Fruit fly (Drosophila melanogaster) whole organism, embryonic: ENCODE results near the gene mahe.

Experiments
- B-H1 ChIP-seq: fragments of 200-800 bp; sonication (Bioruptor generic); IDR thresholded peaks from 3 replicates; pipeline ENCODE4 v1.3.6; 2022; ENCODE audit warnings: missing biosample characterization, missing genetic modification characterization
- CG10366 ChIP-seq: fragments of 200-800 bp; sonication (Bioruptor generic); IDR thresholded peaks from 2 replicates; pipeline ENCODE4 v1.3.6; 2022; ENCODE audit warnings: missing biosample characterization, missing genetic modification characterization
- CG10565 ChIP-seq: fragments of 200-800 bp; sonication (Bioruptor generic); optimal IDR thresholded peaks from 3 replicates; lab custom pipeline; 2016; ENCODE audit warnings: missing biosample characterization, mild to moderate bottlenecking, missing genetic modification characterization
- CG10654 ChIP-seq: fragments of 200-800 bp; sonication (Bioruptor generic); optimal IDR thresholded peaks from 2 replicates; lab custom pipeline; 2016; ENCODE audit warnings: missing biosample characterization, missing genetic modification characterization
- CG11085 ChIP-seq: fragments of 200-800 bp; sonication (Bioruptor generic); IDR thresholded peaks from 2 replicates; pipeline ENCODE4 v1.3.6; 2022; ENCODE audit warnings: missing biosample characterization, missing genetic modification characterization
- CG11093 ChIP-seq: fragments of 200-800 bp; sonication (Bioruptor generic); IDR thresholded peaks from 3 replicates; pipeline ENCODE4 v1.3.6; 2022; ENCODE audit warnings: missing biosample characterization, missing genetic modification characterization
- CG11723 ChIP-seq: fragments of 200-800 bp; sonication (Bioruptor generic); optimal IDR thresholded peaks from 2 replicates; lab custom pipeline; 2017; ENCODE audit warnings: missing biosample characterization, mild to moderate bottlenecking, missing genetic modification characterization
- CG12155 ChIP-seq: fragments of 200-800 bp; sonication (Bioruptor generic); optimal IDR thresholded peaks from 3 replicates; lab custom pipeline; 2016; ENCODE audit warnings: missing biosample characterization, missing genetic modification characterization
- CG12942 ChIP-seq: fragments of 200-800 bp; sonication (Bioruptor generic); optimal IDR thresholded peaks from 3 replicates; lab custom pipeline; 2016; ENCODE audit warnings: missing biosample characterization, missing genetic modification characterization
- CG13287 ChIP-seq: fragments of 200-800 bp; sonication (Bioruptor generic); IDR thresholded peaks from 2 replicates; pipeline ENCODE4 v1.3.6; 2022; ENCODE audit warnings: missing biosample characterization, missing genetic modification characterization; ENCODE audit not compliant: partially characterized antibody
- CG13775 ChIP-seq: fragments of 200-800 bp; sonication (Bioruptor generic); optimal IDR thresholded peaks from 3 replicates; lab custom pipeline; 2017; ENCODE audit warnings: missing biosample characterization, mild to moderate bottlenecking, missing genetic modification characterization
- CG1602 ChIP-seq: fragments of 200-800 bp; sonication (Bioruptor generic); optimal IDR thresholded peaks from 3 replicates; lab custom pipeline; 2016; ENCODE audit warnings: missing biosample characterization, missing genetic modification characterization
- CG17912 ChIP-seq: fragments of 200-800 bp; sonication (Bioruptor generic); optimal IDR thresholded peaks from 2 replicates; lab custom pipeline; 2018; ENCODE audit warnings: missing biosample characterization, mild to moderate bottlenecking, missing genetic modification characterization
- CG32772 ChIP-seq: fragments of 200-800 bp; sonication (Bioruptor generic); IDR thresholded peaks from 2 replicates; pipeline ENCODE4 v1.3.6; 2022; ENCODE audit warnings: missing biosample characterization, missing genetic modification characterization
- CG3407 ChIP-seq: fragments of 200-800 bp; sonication (Bioruptor generic); optimal IDR thresholded peaks from 2 replicates; lab custom pipeline; 2018; ENCODE audit warnings: missing biosample characterization, mild to moderate bottlenecking, missing genetic modification characterization
- CG4404 ChIP-seq: fragments of 200-800 bp; sonication (Bioruptor generic); IDR thresholded peaks from 2 replicates; pipeline ENCODE4 v1.3.6; 2022; ENCODE audit warnings: missing biosample characterization, missing genetic modification characterization
- CG4820 ChIP-seq: fragments of 200-800 bp; sonication (Bioruptor generic); optimal IDR thresholded peaks from 3 replicates; lab custom pipeline; 2016; ENCODE audit warnings: missing biosample characterization, missing genetic modification characterization
- CG7839 ChIP-seq: fragments of 200-800 bp; sonication (Bioruptor generic); optimal IDR thresholded peaks from 3 replicates; lab custom pipeline; 2018; ENCODE audit warnings: missing biosample characterization, mild to moderate bottlenecking, missing genetic modification characterization, moderate library complexity
- CG7928 ChIP-seq: fragments of 200-800 bp; sonication (Bioruptor generic); optimal IDR thresholded peaks from 2 replicates; lab custom pipeline; 2017; ENCODE audit warnings: missing biosample characterization, mild to moderate bottlenecking, missing genetic modification characterization
- CG8478 ChIP-seq: fragments of >200 bp; optimal IDR thresholded peaks from 2 replicates; lab custom pipeline; 2018
- CG8924 ChIP-seq: fragments of 200-800 bp; optimal IDR thresholded peaks from 3 replicates; lab custom pipeline; 2019; ENCODE audit warnings: missing biosample characterization, mild to moderate bottlenecking, missing genetic modification characterization, moderate library complexity
- CG9609 ChIP-seq: fragments of 200-800 bp; sonication (Bioruptor generic); optimal IDR thresholded peaks from 3 replicates; lab custom pipeline; 2016; ENCODE audit warnings: missing biosample characterization, missing genetic modification characterization
- CG9817 ChIP-seq: fragments of 200-800 bp; sonication (Bioruptor generic); optimal IDR thresholded peaks from 2 replicates; lab custom pipeline; 2018; ENCODE audit warnings: missing biosample characterization, mild to moderate bottlenecking, missing genetic modification characterization, moderate library complexity
- CG9932 ChIP-seq: fragments of 200-800 bp; sonication (Bioruptor generic); IDR thresholded peaks from 2 replicates; pipeline ENCODE4 v1.3.6; 2022; ENCODE audit warnings: missing biosample characterization, missing genetic modification characterization
- D19B ChIP-seq: fragments of 200-800 bp; sonication (Bioruptor generic); optimal IDR thresholded peaks from 2 replicates; lab custom pipeline; 2017; ENCODE audit warnings: missing biosample characterization, mild to moderate bottlenecking, missing genetic modification characterization
- E2f2 ChIP-seq: fragments of 200-800 bp; sonication (Bioruptor generic); IDR thresholded peaks from 2 replicates; pipeline ENCODE4 v1.3.6; 2022; ENCODE audit warnings: missing biosample characterization, missing genetic modification characterization
- HLH4C ChIP-seq: fragments of 200-800 bp; sonication (Bioruptor generic); IDR thresholded peaks from 3 replicates; pipeline ENCODE4 v1.3.6; 2022; ENCODE audit warnings: missing biosample characterization, missing genetic modification characterization; ENCODE audit not compliant: partially characterized antibody
- Hr3 ChIP-seq: fragments of 200-800 bp; sonication (Bioruptor generic); optimal IDR thresholded peaks from 3 replicates; lab custom pipeline; 2016; ENCODE audit warnings: missing biosample characterization, missing genetic modification characterization
- Hr39 ChIP-seq: fragments of >200 bp; optimal IDR thresholded peaks from 2 replicates; lab custom pipeline; 2017
- Hr51 ChIP-seq, 2 experiments: fragments of 200-800 bp; sonication (Bioruptor generic); optimal IDR thresholded peaks; 2 replicates in 1 of 2; 3 replicates in 1 of 2; lab custom pipeline; 2016 to 2018; ENCODE audit warnings: missing biosample characterization in 2 of 2, missing genetic modification characterization in 2 of 2, mild to moderate bottlenecking in 1 of 2, moderate library complexity in 1 of 2
- Jarid2 ChIP-seq: fragments of 200-800 bp; sonication (Bioruptor generic); optimal IDR thresholded peaks from 3 replicates; lab custom pipeline; 2017; ENCODE audit warnings: mild to moderate bottlenecking, missing biosample characterization, missing genetic modification reagents, missing genetic modification characterization
- Max ChIP-seq: fragments of 200-800 bp; sonication (Bioruptor generic); optimal IDR thresholded peaks from 2 replicates; lab custom pipeline; 2016; ENCODE audit warnings: missing biosample characterization, mild to moderate bottlenecking, missing genetic modification characterization
- Myb ChIP-seq: fragments of 200-800 bp; sonication (Bioruptor generic); optimal IDR thresholded peaks from 2 replicates; lab custom pipeline; 2016; ENCODE audit warnings: missing biosample characterization, missing genetic modification characterization
- PHDP ChIP-seq: fragments of 200-800 bp; sonication (Bioruptor generic); optimal IDR thresholded peaks from 3 replicates; lab custom pipeline; 2018; ENCODE audit warnings: missing biosample characterization, mild to moderate bottlenecking, missing genetic modification characterization, moderate library complexity
- Six4 ChIP-seq: fragments of 200-800 bp; sonication (Bioruptor generic); optimal IDR thresholded peaks from 2 replicates; lab custom pipeline; 2016; ENCODE audit warnings: missing biosample characterization, missing genetic modification characterization
- Sry-δ ChIP-seq: fragments of 200-800 bp; sonication (Bioruptor generic); optimal IDR thresholded peaks from 2 replicates; lab custom pipeline; 2016; ENCODE audit warnings: missing biosample characterization, missing genetic modification characterization
- aop ChIP-seq: fragments of 200-800 bp; sonication (Bioruptor generic); IDR thresholded peaks from 2 replicates; pipeline ENCODE4 v1.3.6; 2022; ENCODE audit warnings: missing biosample characterization, missing genetic modification characterization
- cg ChIP-seq: fragments of 200-800 bp; sonication (Bioruptor generic); optimal IDR thresholded peaks from 3 replicates; lab custom pipeline; 2019; ENCODE audit warnings: missing biosample characterization, mild to moderate bottlenecking, missing genetic modification characterization, moderate library complexity
- chn ChIP-seq: fragments of 200-800 bp; sonication (Bioruptor generic); optimal IDR thresholded peaks from 2 replicates; lab custom pipeline; 2016; ENCODE audit warnings: missing biosample characterization, missing genetic modification characterization
- crp ChIP-seq, 2 experiments: fragments of 200-800 bp; sonication (Bioruptor generic); optimal IDR thresholded peaks; 2 replicates in 1 of 2; 3 replicates in 1 of 2; lab custom pipeline; 2017; ENCODE audit warnings: missing biosample characterization in 2 of 2, missing genetic modification characterization in 2 of 2, mild to moderate bottlenecking in 1 of 2, moderate library complexity in 1 of 2
- dmrt11E ChIP-seq: fragments of 200-800 bp; sonication (Bioruptor generic); optimal IDR thresholded peaks from 3 replicates; lab custom pipeline; 2018; ENCODE audit warnings: missing biosample characterization, mild to moderate bottlenecking, missing genetic modification characterization, moderate library complexity
- emc ChIP-seq: fragments of 200-800 bp; sonication (Bioruptor generic); optimal IDR thresholded peaks from 2 replicates; lab custom pipeline; 2016; ENCODE audit warnings: missing biosample characterization, missing genetic modification characterization
- gt ChIP-seq: fragments of 200-800 bp; sonication (Bioruptor generic); IDR thresholded peaks from 2 replicates; pipeline ENCODE4 v1.3.6; 2022; ENCODE audit warnings: missing biosample characterization, missing genetic modification characterization
- h ChIP-seq: fragments of >200 bp; optimal IDR thresholded peaks from 2 replicates; lab custom pipeline; 2017
- hb ChIP-seq: fragments of 200-800 bp; sonication (Bioruptor generic); IDR thresholded peaks from 3 replicates; pipeline ENCODE4 v1.3.6; 2022; ENCODE audit warnings: missing biosample characterization, missing genetic modification characterization; ENCODE audit not compliant: partially characterized antibody
- mirr ChIP-seq: fragments of 200-800 bp; sonication (Bioruptor generic); optimal IDR thresholded peaks from 3 replicates; lab custom pipeline; 2018; ENCODE audit warnings: missing biosample characterization, mild to moderate bottlenecking, missing genetic modification characterization
- phol ChIP-seq: fragments of 200-800 bp; sonication (Bioruptor generic); optimal IDR thresholded peaks from 3 replicates; lab custom pipeline; 2018; ENCODE audit warnings: missing biosample characterization, mild to moderate bottlenecking, missing genetic modification characterization, moderate library complexity
- pros ChIP-seq: fragments of 200-800 bp; sonication (Bioruptor generic); optimal IDR thresholded peaks from 3 replicates; lab custom pipeline; 2019; ENCODE audit warnings: missing biosample characterization, mild to moderate bottlenecking, missing genetic modification characterization, moderate library complexity
- scrt ChIP-seq: fragments of 200-800 bp; sonication (Bioruptor generic); optimal IDR thresholded peaks from 2 replicates; lab custom pipeline; 2018; ENCODE audit warnings: missing biosample characterization, mild to moderate bottlenecking, missing genetic modification characterization, moderate library complexity
- sd ChIP-seq: fragments of 200-800 bp; sonication (Bioruptor generic); optimal IDR thresholded peaks from 3 replicates; lab custom pipeline; 2018; ENCODE audit warnings: missing biosample characterization, mild to moderate bottlenecking, missing genetic modification characterization, moderate library complexity
- tup ChIP-seq: fragments of 200-800 bp; sonication (Bioruptor generic); optimal IDR thresholded peaks from 2 replicates; lab custom pipeline; 2016; ENCODE audit warnings: missing biosample characterization, mild to moderate bottlenecking, missing genetic modification characterization, moderate library complexity
- vvl ChIP-seq: fragments of 200-800 bp; sonication (Bioruptor generic); IDR thresholded peaks from 2 replicates; pipeline ENCODE4 v1.3.6; 2022; ENCODE audit warnings: missing biosample characterization, missing genetic modification characterization

Gene mahe

dm6 chrX:7970396-7970795, 39.2 kb upstream of the mahe start (continued):
- TF ChIP-seq CG3407 (GFP tag; lab: Kevin White, UChicago) (no peak), chn (GFP tag; lab: Kevin White, UChicago) (peak; percentile 46), Myb (GFP tag; lab: Kevin White, UChicago) (no peak), gt (GFP tag; lab: Robert Waterston, UW) (no peak), CG11723 (GFP tag; lab: Kevin White, UChicago) (no peak), Jarid2 (GFP tag; lab: Kevin White, UChicago) (no peak), CG10565 (GFP tag; lab: Kevin White, UChicago) (no peak), h (no peak), D19B (GFP tag; lab: Kevin White, UChicago) (peak; percentile 11), emc (GFP tag; lab: Kevin White, UChicago) (peak; percentile 6), CG10366 (GFP tag; lab: Robert Waterston, UW) (no peak), Hr3 (no peak), CG9817 (peak; percentile 57), CG17912 (GFP tag; lab: Kevin White, UChicago) (no peak), Max (no peak), aop (GFP tag; lab: Robert Waterston, UW) (no peak), dmrt11E (tag; lab: Kevin White, UChicago) (peak; percentile 40), vvl (GFP tag; lab: Robert Waterston, UW) (no peak; the same call in 1 of the 2 replicates), CG7839 (tag; lab: Kevin White, UChicago) (peak; percentile 67), CG7928 (no peak), Hr39 (lab: Kevin White, UChicago) (no peak), E2f2 (GFP tag; lab: Robert Waterston, UW) (no peak), CG12155 (GFP tag; lab: Kevin White, UChicago) (peak; percentile 8), hb (no peak), CG12942 (GFP tag; lab: Kevin White, UChicago) (no peak), CG13775 (GFP tag; lab: Kevin White, UChicago) (peak; percentile 41), tup (GFP tag; lab: Kevin White, UChicago) (no peak), pros (GFP tag; lab: Kevin White, UChicago) (peak; percentile 20), CG1602 (GFP tag; lab: Kevin White, UChicago) (no peak), CG10654 (GFP tag; lab: Kevin White, UChicago) (no peak), crp (GFP tag; optimal IDR thresholded peaks at IDR 0.05; lab: Kevin White, UChicago) (no peak), CG4820 (GFP tag; lab: Kevin White, UChicago) (no peak), mirr (no peak), CG8478 (lab: Kevin White, UChicago) (no peak), CG13287 (GFP tag; lab: Robert Waterston, UW) (peak; percentile 70), phol (peak; percentile 64), CG4404 (peak; percentile 27; the same call in 1 of the 2 replicates), B-H1 (GFP tag; lab: Robert Waterston, UW) (no peak), Sry-δ (peak; percentile 56), PHDP (peak; percentile 50), sd (no peak), Hr51 (GFP tag; optimal IDR thresholded peaks at IDR 0.05; lab: Kevin White, UChicago) (peak in 1 of 2 experiments; percentile 62), Six4 (no peak), CG8924 (tag; lab: Kevin White, UChicago) (peak; percentile 61), HLH4C (GFP tag; lab: Robert Waterston, UW) (peak; percentile 36; the same call in 1 of the 3 replicates), scrt (GFP tag; lab: Kevin White, UChicago) (peak; percentile 34), CG32772 (GFP tag; lab: Robert Waterston, UW) (no peak), CG9932 (GFP tag; lab: Robert Waterston, UW) (peak; percentile 24; the same call in 1 of the 2 replicates), CG9609 (GFP tag; lab: Kevin White, UChicago) (no peak), CG11085 (no peak), cg (GFP tag; lab: Kevin White, UChicago) (no peak), CG11093 (GFP tag; lab: Robert Waterston, UW) (0 out of 3 replicates have a peak, but pooled peaks have one; percentile 38)
